Worm (Caenorhabditis elegans) whole organism, L2 larva: ENCODE measurements around the gene F40G12.5.
"Not testable (repeated sequence)": the region's sequence is repeated elsewhere in the genome, so short reads cannot be mapped to it uniquely, and the experiment has no call there.

Source experiments
- C34F6.9 ChIP-seq: fragments of 150-350 bp; optimal IDR thresholded peaks from 2 replicates; lab custom pipeline; 2014; ENCODE audit warnings: missing biosample characterization, missing genetic modification characterization
- F13H6.1 ChIP-seq: sonication (generic microtip); optimal IDR thresholded peaks from 2 replicates; lab custom pipeline; 2016; ENCODE audit warnings: missing genetic modification characterization, missing compliant biosample characterization
- R02D3.7 ChIP-seq: fragments of 150-350 bp; optimal IDR thresholded peaks from 2 replicates; lab custom pipeline; 2014; ENCODE audit warnings: missing biosample characterization, missing genetic modification characterization
- Y55F3AM.14 ChIP-seq: fragments of 200-800 bp; sonication (Bioruptor generic); optimal IDR thresholded peaks from 2 replicates; lab custom pipeline; 2018; ENCODE audit warnings: mild to moderate bottlenecking, missing genetic modification characterization, missing compliant biosample characterization
- ZK546.5 ChIP-seq: sonication (generic microtip); optimal IDR thresholded peaks from 2 replicates; lab custom pipeline; 2017; ENCODE audit warnings: missing biosample characterization, missing genetic modification characterization
- alr-1 ChIP-seq: fragments of 150-350 bp; optimal IDR thresholded peaks from 2 replicates; lab custom pipeline; 2014; ENCODE audit warnings: missing biosample characterization, missing genetic modification characterization
- aly-2 ChIP-seq: fragments of 150-350 bp; optimal IDR thresholded peaks from 2 replicates; lab custom pipeline; 2014; ENCODE audit warnings: missing biosample characterization, missing genetic modification characterization
- ama-1 ChIP-seq: fragments of 150-350 bp; optimal IDR thresholded peaks from 2 replicates; lab custom pipeline; 2018; ENCODE audit warnings: inconsistent platforms
- blmp-1 ChIP-seq: sonication (generic microtip); optimal IDR thresholded peaks from 2 replicates; lab custom pipeline; 2017; ENCODE audit warnings: missing genetic modification characterization, mild to moderate bottlenecking, missing compliant biosample characterization, antibody characterized with exemption, moderate library complexity; ENCODE audit not compliant: insufficient read depth
- ceh-16 ChIP-seq: fragments of 150-350 bp; optimal IDR thresholded peaks from 2 replicates; lab custom pipeline; 2014; ENCODE audit warnings: missing biosample characterization, missing genetic modification characterization
- elt-3 ChIP-seq: sonication (generic microtip); optimal IDR thresholded peaks from 2 replicates; lab custom pipeline; 2017; ENCODE audit warnings: missing biosample characterization, missing genetic modification characterization
- fos-1 ChIP-seq: fragments of 150-350 bp; optimal IDR thresholded peaks from 2 replicates; lab custom pipeline; 2014; ENCODE audit warnings: missing biosample characterization, missing genetic modification characterization
- gmeb-1 ChIP-seq: fragments of 150-350 bp; optimal IDR thresholded peaks from 2 replicates; lab custom pipeline; 2014; ENCODE audit warnings: missing biosample characterization, missing genetic modification characterization
- lin-11 ChIP-seq: fragments of 150-350 bp; sonication (generic microtip); optimal IDR thresholded peaks from 2 replicates; lab custom pipeline; 2014; ENCODE audit warnings: missing biosample characterization, missing genetic modification characterization, inconsistent platforms, mixed read lengths
- lin-13 ChIP-seq: fragments of 150-350 bp; optimal IDR thresholded peaks from 2 replicates; lab custom pipeline; 2014; ENCODE audit warnings: missing biosample characterization, missing genetic modification reagents, missing genetic modification characterization
- lin-39 ChIP-seq: fragments of 150-350 bp; optimal IDR thresholded peaks from 2 replicates; lab custom pipeline; 2014; ENCODE audit warnings: missing biosample characterization, missing genetic modification reagents, missing genetic modification characterization
- lsy-2 ChIP-seq, 2 experiments: fragments of 150-350 bp in 1 of 2; sonication (generic microtip) in 1 of 2; optimal IDR thresholded peaks; 2 replicates each; lab custom pipeline; 2014 to 2017; ENCODE audit warnings: missing biosample characterization in 2 of 2, missing genetic modification characterization in 2 of 2
- mbf-1 ChIP-seq: sonication (generic microtip); optimal IDR thresholded peaks from 2 replicates; lab custom pipeline; 2017; ENCODE audit warnings: missing biosample characterization, missing genetic modification characterization
- mdl-1 ChIP-seq, 2 experiments: fragments of 150-350 bp in 1 of 2; sonication (generic microtip) in 1 of 2; optimal IDR thresholded peaks; 2 replicates each; lab custom pipeline; 2017; ENCODE audit warnings: missing biosample characterization in 2 of 2, missing genetic modification characterization in 2 of 2
- nhr-11 ChIP-seq: fragments of 150-350 bp; optimal IDR thresholded peaks from 2 replicates; lab custom pipeline; 2014; ENCODE audit warnings: missing biosample characterization, missing genetic modification characterization
- nhr-12 ChIP-seq: fragments of 150-350 bp; optimal IDR thresholded peaks from 2 replicates; lab custom pipeline; 2014; ENCODE audit warnings: missing biosample characterization, missing genetic modification characterization
- nhr-129 ChIP-seq: fragments of 150-350 bp; optimal IDR thresholded peaks from 2 replicates; lab custom pipeline; 2014; ENCODE audit warnings: missing biosample characterization, missing genetic modification characterization
- nhr-23 ChIP-seq: fragments of 150-350 bp; optimal IDR thresholded peaks from 2 replicates; lab custom pipeline; 2014; ENCODE audit warnings: missing biosample characterization, missing genetic modification reagents, missing genetic modification characterization
- nhr-237 ChIP-seq: fragments of 150-350 bp; optimal IDR thresholded peaks from 2 replicates; lab custom pipeline; 2014; ENCODE audit warnings: missing biosample characterization, missing genetic modification characterization
- nhr-25 ChIP-seq: fragments of 150-350 bp; sonication (generic microtip); optimal IDR thresholded peaks from 3 replicates; lab custom pipeline; 2014; ENCODE audit warnings: missing biosample characterization, missing genetic modification characterization
- nhr-77 ChIP-seq: fragments of 150-350 bp; optimal IDR thresholded peaks from 2 replicates; lab custom pipeline; 2014; ENCODE audit warnings: missing biosample characterization, missing genetic modification characterization
- peb-1 ChIP-seq: fragments of 150-350 bp; optimal IDR thresholded peaks from 2 replicates; lab custom pipeline; 2014; ENCODE audit warnings: missing biosample characterization, missing genetic modification characterization
- sem-4 ChIP-seq: fragments of 150-350 bp; optimal IDR thresholded peaks from 2 replicates; lab custom pipeline; 2014; ENCODE audit warnings: missing biosample characterization, missing genetic modification reagents, missing genetic modification characterization
- skn-1 ChIP-seq: sonication (generic microtip); optimal IDR thresholded peaks from 2 replicates; lab custom pipeline; 2017; ENCODE audit warnings: missing biosample characterization, missing genetic modification characterization
- sma-3 ChIP-seq: sonication (generic microtip); optimal IDR thresholded peaks from 2 replicates; lab custom pipeline; 2016; ENCODE audit warnings: missing genetic modification reagents, missing genetic modification characterization, missing compliant biosample characterization
- unc-39 ChIP-seq: fragments of 150-350 bp; optimal IDR thresholded peaks from 2 replicates; lab custom pipeline; 2014; ENCODE audit warnings: missing biosample characterization, missing genetic modification characterization
- unc-55 ChIP-seq: fragments of 150-350 bp; sonication (generic microtip); optimal IDR thresholded peaks from 3 replicates; lab custom pipeline; 2014; ENCODE audit warnings: missing biosample characterization, missing genetic modification reagents, missing genetic modification characterization
- unc-62 ChIP-seq: fragments of 150-350 bp; optimal IDR thresholded peaks from 2 replicates; lab custom pipeline; 2014; ENCODE audit warnings: missing biosample characterization, missing genetic modification reagents, missing genetic modification characterization
- ztf-4 ChIP-seq: fragments of 150-350 bp; optimal IDR thresholded peaks from 2 replicates; lab custom pipeline; 2014; ENCODE audit warnings: missing biosample characterization, missing genetic modification characterization

Gene F40G12.5

DNA sequence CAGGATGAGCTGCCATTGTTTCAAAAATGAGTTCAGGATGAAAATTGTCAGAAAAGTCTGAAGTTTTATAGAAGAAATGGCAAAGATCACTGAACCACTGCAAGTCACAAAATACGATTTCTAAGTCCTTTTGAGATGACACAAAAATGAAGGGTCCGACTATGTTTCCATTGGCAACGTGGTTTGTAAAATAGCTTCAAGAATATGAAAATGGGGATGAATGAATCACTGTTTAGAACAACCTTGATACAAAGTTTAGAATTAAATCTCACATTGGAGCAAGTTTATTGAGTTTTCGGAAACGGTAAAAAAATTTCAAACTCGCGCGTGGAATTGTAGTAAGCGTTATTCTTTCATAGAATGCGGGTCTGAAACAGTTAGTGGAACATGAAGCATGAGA lies 40.5 kb upstream of the F40G12.5 start, which contains the start of gene ddn-3:
ddn-3 (minus strand) TSS at position 101 of the 400 bp plus-strand sequence.
- TF ChIP-seq elt-3 (tag; lab: Kevin White, UChicago), result no peak
- TF ChIP-seq C34F6.9 (tag; lab: Kevin White, UChicago), result no peak
- TF ChIP-seq unc-39 (tag; lab: Kevin White, UChicago), result no peak
- TF ChIP-seq lin-39 (tag; lab: Kevin White, UChicago), result no peak
- no peak for TF ChIP-seq lin-11 (tag; lab: Kevin White, UChicago)
- no peak for TF ChIP-seq nhr-12 (tag; lab: Kevin White, UChicago)
- no peak for TF ChIP-seq nhr-237
- no peak for TF ChIP-seq ama-1 (lab: Kevin White, UChicago)
- no peak for TF ChIP-seq R02D3.7 (tag; lab: Kevin White, UChicago)
- TF ChIP-seq ZK546.5, result no peak
- no peak for TF ChIP-seq ztf-4 (tag; lab: Kevin White, UChicago)
- no peak for TF ChIP-seq nhr-23 (tag; lab: Kevin White, UChicago)

- not testable (repeated sequence) for TF ChIP-seq lin-39 (tag; lab: Kevin White, UChicago); nhr-237; sem-4 (tag; lab: Kevin White, UChicago)
Observed at ce11 chrV:14309632-14310031, 39.0 kb upstream of the F40G12.5 start, which contains the start of gene F14D7.14. Gene F14D7.14, plus strand, starts transcription at chrV:14309932.

- TF ChIP-seq mdl-1 (tag; optimal IDR thresholded peaks at IDR 0.05; lab: Kevin White, UChicago); lsy-2 (tag; optimal IDR thresholded peaks at IDR 0.05; lab: Kevin White, UChicago); aly-2 (tag; lab: Kevin White, UChicago): not testable (repeated sequence)
Observed at ce11 chrV:14308164-14308563, 37.5 kb upstream of the F40G12.5 start, which contains the start of gene spig-5. Gene spig-5, plus strand, starts transcription at chrV:14308464.

DNA sequence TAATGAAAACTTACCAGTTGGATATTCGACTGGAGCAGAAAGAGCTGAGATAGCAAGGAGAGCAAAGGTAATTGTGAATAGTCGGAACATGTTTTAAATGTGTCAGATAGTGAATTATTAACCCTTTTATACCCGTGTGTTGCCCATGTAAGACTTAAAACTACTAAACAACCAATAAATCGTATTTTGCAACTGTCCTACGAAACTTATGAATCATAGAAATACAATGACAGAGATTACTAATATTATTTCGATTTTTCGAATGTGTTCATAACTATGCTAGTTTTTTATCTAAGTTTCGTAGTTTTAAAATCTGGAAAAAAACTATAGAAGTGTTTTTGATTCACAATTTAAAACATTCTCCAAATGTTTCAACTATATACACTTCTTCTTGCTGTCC lies 36.1 kb upstream of the F40G12.5 start, which contains the start of gene spig-4:
spig-4 (minus strand) TSS at position 101 of the 400 bp plus-strand sequence.
- TF ChIP-seq nhr-77, lin-11, ztf-4 (tag; lab: Kevin White, UChicago): not testable (repeated sequence)

- TF ChIP-seq unc-55 (GFP tag; lab: Kevin White, UChicago) (no peak), fos-1 (peak; percentile 52)
Observed at ce11 chrV:14301076-14301475, 30.4 kb upstream of the F40G12.5 start, which contains the start of gene F14D7.6. Gene F14D7.6, plus strand, starts transcription at chrV:14301413.

DNA sequence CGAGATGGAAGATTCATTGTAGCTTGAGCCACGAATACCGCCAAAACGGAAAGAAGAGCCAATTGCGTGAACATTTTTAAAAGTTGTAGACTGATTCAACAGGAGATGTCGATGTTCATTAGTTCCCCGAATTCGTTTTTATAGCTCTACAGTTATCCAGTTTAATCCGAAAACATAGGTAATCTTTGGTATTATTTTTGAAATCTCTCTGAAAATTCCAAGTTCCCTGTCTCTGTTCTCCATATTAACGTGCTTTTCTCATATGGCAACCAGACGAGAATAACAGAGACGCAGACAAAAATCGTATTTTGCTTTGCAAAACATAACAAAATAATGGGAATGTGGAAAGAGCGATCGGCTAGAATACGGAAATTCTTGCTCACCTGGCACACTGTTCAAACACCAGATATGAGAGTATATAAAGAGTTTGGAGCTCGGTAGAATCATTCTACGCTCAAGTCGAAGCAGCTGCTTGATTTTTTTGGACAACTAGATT lies 29.0 kb upstream of the F40G12.5 start, which contains the start of the genes spig-3 and F14D7.12:
spig-3 (minus strand) TSS at position 101 of the 496 bp plus-strand sequence.
F14D7.12 (plus strand) TSS at position 446 of the 496 bp plus-strand sequence.
- TF ChIP-seq alr-1 (tag; lab: Kevin White, UChicago), result no peak
- TF ChIP-seq blmp-1 (tag; lab: Kevin White, UChicago), result no peak
- TF ChIP-seq lin-13, result no peak
- no peak for TF ChIP-seq F13H6.1 (tag; lab: Kevin White, UChicago)
- TF ChIP-seq fos-1, result no peak
- TF ChIP-seq C34F6.9 (tag; lab: Kevin White, UChicago), result no peak
- no peak for TF ChIP-seq ceh-16 (tag; lab: Kevin White, UChicago)
- no peak for TF ChIP-seq nhr-11 (tag; lab: Kevin White, UChicago)
- TF ChIP-seq mbf-1 (tag; lab: Kevin White, UChicago), result no peak
- TF ChIP-seq unc-55 (GFP tag; lab: Kevin White, UChicago), result no peak
- no peak for TF ChIP-seq peb-1 (tag; lab: Kevin White, UChicago)

DNA sequence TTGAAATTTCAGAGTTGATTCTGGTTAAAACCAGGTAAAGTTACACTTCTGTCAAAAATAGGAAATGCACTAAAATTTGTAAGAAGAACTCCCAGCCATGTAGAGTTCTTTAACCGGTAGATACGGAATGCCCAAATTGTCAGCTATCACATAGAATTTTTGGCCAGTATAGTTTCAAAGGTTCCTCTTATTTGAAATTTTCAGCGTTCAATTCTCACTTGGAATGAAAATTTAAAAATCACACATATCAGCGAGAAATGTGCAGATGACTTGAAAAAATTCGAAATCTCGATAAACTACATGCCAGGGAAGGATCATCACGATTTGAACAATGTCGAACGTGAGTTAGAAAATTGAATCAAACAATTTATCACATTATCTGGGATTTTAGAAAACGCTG lies 25.9 kb upstream of the F40G12.5 start, which contains the start of gene F14D7.3:
F14D7.3 (plus strand) TSS at position 301 of the 400 bp plus-strand sequence.
- TF ChIP-seq Y55F3AM.14 (GFP tag; lab: Kevin White, UChicago) (no peak), lin-39 (tag; lab: Kevin White, UChicago) (no peak), nhr-12 (tag; lab: Kevin White, UChicago) (no peak), blmp-1 (tag; lab: Kevin White, UChicago) (no peak), lin-11 (tag; lab: Kevin White, UChicago) (no peak), ztf-4 (tag; lab: Kevin White, UChicago) (no peak), gmeb-1 (tag; lab: Kevin White, UChicago) (no peak), nhr-129 (tag; lab: Kevin White, UChicago) (no peak), nhr-25 (no peak), F13H6.1 (tag; lab: Kevin White, UChicago) (no peak), lin-13 (no peak), skn-1 (tag; lab: Kevin White, UChicago) (no peak), sma-3 (GFP tag; lab: Kevin White, UChicago) (no peak), aly-2 (tag; lab: Kevin White, UChicago) (no peak), unc-62 (no peak)
